Worm (Caenorhabditis elegans) whole organism, early embryonic: Measurements from ENCODE around the gene bli-2.

Experiments used
- B0310.2 ChIP-seq: sonication (generic microtip); optimal IDR thresholded peaks from 2 replicates; lab custom pipeline; 2016; ENCODE audit warnings: mild to moderate bottlenecking, missing genetic modification characterization, missing compliant biosample characterization
- F13C5.2 ChIP-seq: sonication (generic microtip); optimal IDR thresholded peaks from 2 replicates; lab custom pipeline; 2017; ENCODE audit warnings: mild to moderate bottlenecking, missing genetic modification characterization, inconsistent platforms, missing compliant biosample characterization
- ama-1 ChIP-seq: fragments of 150-350 bp; optimal IDR thresholded peaks from 2 replicates; lab custom pipeline; 2014
- ets-7 ChIP-seq: sonication (generic microtip); optimal IDR thresholded peaks from 2 replicates; lab custom pipeline; 2016; ENCODE audit warnings: missing genotype, missing genetic modification characterization, missing compliant biosample characterization
- flt-1 ChIP-seq: fragments of 200-800 bp; sonication (Bioruptor generic); IDR thresholded peaks from 2 replicates; pipeline ENCODE4 v1.3.6; 2022; ENCODE audit warnings: missing genetic modification characterization, missing compliant biosample characterization
- hmbx-1 ChIP-seq: sonication (generic microtip); optimal IDR thresholded peaks from 2 replicates; lab custom pipeline; 2016; ENCODE audit warnings: mild to moderate bottlenecking, missing genetic modification characterization, missing compliant biosample characterization
- hnd-1 ChIP-seq: sonication (generic microtip); optimal IDR thresholded peaks from 2 replicates; lab custom pipeline; 2016; ENCODE audit warnings: missing genetic modification characterization, missing compliant biosample characterization
- pes-1 ChIP-seq: fragments of 200-800 bp; sonication (Bioruptor generic); IDR thresholded peaks from 2 replicates; pipeline ENCODE4 v1.3.6; 2022; ENCODE audit warnings: missing genetic modification reagents, missing genetic modification characterization, missing compliant biosample characterization
- scrt-1 ChIP-seq: fragments of 200-800 bp; sonication (Bioruptor generic); IDR thresholded peaks from 2 replicates; pipeline ENCODE4 v1.3.6; 2022; ENCODE audit warnings: missing genetic modification characterization, missing compliant biosample characterization
- sea-1 ChIP-seq: fragments of 200-800 bp; sonication (Bioruptor generic); conservative IDR thresholded peaks from 2 replicates; pipeline ENCODE4 v1.3.6; 2022; ENCODE audit warnings: missing genetic modification characterization, missing compliant biosample characterization
- tbx-37 ChIP-seq: fragments of 200-800 bp; sonication (Bioruptor generic); conservative IDR thresholded peaks from 2 replicates; pipeline ENCODE4 v1.3.6; 2022; ENCODE audit warnings: missing genetic modification reagents, missing genetic modification characterization, missing compliant biosample characterization
- tra-4 ChIP-seq: sonication (generic microtip); optimal IDR thresholded peaks from 2 replicates; lab custom pipeline; 2017; ENCODE audit warnings: missing genetic modification characterization, missing compliant biosample characterization

ce11 chrII:5605538-5605945, 46.7 kb downstream of the bli-2 start:
- TF ChIP-seq flt-1 (GFP tag; lab: Robert Waterston, UW) (no peak), sea-1 (no peak), scrt-1 (GFP tag; lab: Robert Waterston, UW) (no peak), ets-7 (no peak), ama-1 (lab: Kevin White, UChicago) (no peak), F13C5.2 (tag; lab: Kevin White, UChicago) (no peak), pes-1 (GFP tag; lab: Robert Waterston, UW) (no peak), tra-4 (tag; lab: Kevin White, UChicago) (no peak), hmbx-1 (no peak), hnd-1 (tag; lab: Kevin White, UChicago) (no peak), tbx-37 (no peak), B0310.2 (tag; lab: Kevin White, UChicago) (no peak)
